Worm (Caenorhabditis elegans): ENCODE measurements around the gene C12D5.3.

C12D5.3 gene

DNA sequence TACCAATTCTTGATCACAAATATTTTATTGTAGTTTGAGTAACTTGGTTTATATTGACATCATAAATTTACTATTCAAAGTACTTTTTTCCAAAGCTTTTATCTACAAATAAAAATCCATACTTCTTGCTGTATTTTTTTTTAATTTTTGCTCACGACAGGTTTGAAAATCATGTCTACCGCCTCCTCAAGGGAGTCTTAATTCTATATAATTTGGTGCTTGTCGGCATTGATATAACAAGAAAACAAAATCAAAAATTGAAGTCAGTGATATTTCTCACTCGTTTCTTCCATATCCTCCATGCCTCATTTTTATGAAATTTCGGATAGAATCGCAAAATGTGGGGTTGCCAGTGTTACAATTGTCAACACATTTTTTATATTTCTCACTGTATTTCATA lies 30.6 kb upstream of the C12D5.3 start, which contains the start of gene str-47:
TSS of gene str-47 (plus strand) at position 301 of the 400 bp plus-strand sequence.
- TF ChIP-seq unc-39 (tag; optimal IDR thresholded peaks at IDR 0.05) (no peak), mbf-1 (tag; optimal IDR thresholded peaks at IDR 0.05) (no peak), dmd-4 (tag; optimal IDR thresholded peaks at IDR 0.05) (no peak), C34F6.9 (tag; optimal IDR thresholded peaks at IDR 0.05) (no peak), nhr-237 (tag; optimal IDR thresholded peaks at IDR 0.05) (no peak), ama-1 (optimal IDR thresholded peaks at IDR 0.05) (no peak), F13H6.1 (tag; optimal IDR thresholded peaks at IDR 0.05) (no peak), nhr-77 (tag; optimal IDR thresholded peaks at IDR 0.05) (no peak), ZK546.5 (tag; optimal IDR thresholded peaks at IDR 0.05) (no peak), skn-1 (tag; optimal IDR thresholded peaks at IDR 0.05) (no peak), ztf-4 (tag; optimal IDR thresholded peaks at IDR 0.05) (no peak), nhr-6 (tag; optimal IDR thresholded peaks at IDR 0.05) (no peak), Y55F3AM.14 (GFP tag; optimal IDR thresholded peaks at IDR 0.05) (no peak), sma-9 (GFP tag; optimal IDR thresholded peaks at IDR 0.05) (no peak), sma-9 (tag; optimal IDR thresholded peaks at IDR 0.05) (no peak), peb-1 (tag; optimal IDR thresholded peaks at IDR 0.05) (no peak), sem-4 (tag; optimal IDR thresholded peaks at IDR 0.05) (no peak), crh-2 (tag; optimal IDR thresholded peaks at IDR 0.05) (no peak), lin-39 (tag; optimal IDR thresholded peaks at IDR 0.05) (no peak), lin-11 (tag; optimal IDR thresholded peaks at IDR 0.05) (no peak), alr-1 (tag; optimal IDR thresholded peaks at IDR 0.05) (no peak)

DNA sequence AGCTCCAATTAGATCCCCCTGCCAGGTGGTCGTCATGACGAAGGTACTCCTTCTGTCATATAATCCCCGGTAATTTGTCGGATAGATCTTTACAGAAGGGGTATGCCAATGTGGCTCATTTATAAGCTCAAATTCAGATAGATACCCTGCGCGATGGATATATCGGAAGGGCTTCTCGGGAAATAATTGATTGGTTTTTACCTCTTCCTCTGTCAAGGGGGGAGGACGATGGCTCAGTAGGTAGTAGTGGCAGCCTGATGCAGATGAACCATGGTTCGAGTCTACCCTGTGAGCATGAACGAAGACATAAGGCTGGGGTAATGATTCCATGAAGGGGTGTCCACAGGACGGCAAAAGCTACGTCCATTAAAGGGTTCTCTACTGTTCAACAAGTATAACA lies 28.9 kb upstream of the C12D5.3 start:
- TF ChIP-seq F13H6.1 (tag; optimal IDR thresholded peaks at IDR 0.05) = no peak

DNA sequence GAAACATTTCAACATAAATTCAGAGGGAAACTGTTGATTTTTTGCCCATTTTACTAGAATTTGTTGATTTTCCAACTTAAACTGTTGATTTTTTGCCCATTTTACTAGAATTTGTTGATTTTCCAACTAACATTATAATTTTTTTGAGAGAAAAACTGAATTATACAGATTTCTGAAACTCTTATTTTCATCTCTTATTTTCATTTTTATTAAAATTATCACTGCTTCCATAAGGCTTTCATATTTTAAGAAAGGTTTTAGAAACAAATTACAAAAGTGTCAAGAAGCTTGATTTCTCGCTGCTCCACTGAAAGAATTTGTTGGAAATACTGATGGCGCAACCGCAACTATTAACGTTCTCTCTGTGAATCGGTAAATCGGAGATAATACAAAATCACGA lies 26.0 kb upstream of the C12D5.3 start:
- TF ChIP-seq nhr-11 (tag; optimal IDR thresholded peaks at IDR 0.05) = no peak

- TF ChIP-seq crh-2 (tag; optimal IDR thresholded peaks at IDR 0.05) (no peak), ceh-82 (tag; optimal IDR thresholded peaks at IDR 0.05) (no peak), aly-2 (tag; optimal IDR thresholded peaks at IDR 0.05) (no peak), gmeb-1 (tag; optimal IDR thresholded peaks at IDR 0.05) (no peak), sma-3 (GFP tag; optimal IDR thresholded peaks at IDR 0.05) (no peak), mbf-1 (tag; optimal IDR thresholded peaks at IDR 0.05) (no peak), egl-27 (tag; optimal IDR thresholded peaks at IDR 0.05) (no peak), fos-1 (tag; optimal IDR thresholded peaks at IDR 0.05) (no peak), elt-1 (tag; optimal IDR thresholded peaks at IDR 0.05) (no peak), nhr-129 (tag; optimal IDR thresholded peaks at IDR 0.05) (no peak), skn-1 (tag; optimal IDR thresholded peaks at IDR 0.05) (no peak), lin-11 (tag; optimal IDR thresholded peaks at IDR 0.05) (no peak), Y55F3AM.14 (GFP tag; optimal IDR thresholded peaks at IDR 0.05) (no peak), lin-13 (GFP tag; optimal IDR thresholded peaks at IDR 0.05) (no peak), unc-55 (GFP tag; optimal IDR thresholded peaks at IDR 0.05) (no peak), nhr-10 (tag; optimal IDR thresholded peaks at IDR 0.05) (no peak)
Measured at ce11 chrV:7651757-7652156, 24.2 kb upstream of the C12D5.3 start, which contains the start of gene srh-234. Gene srh-234 (minus strand): TSS chrV:7651857.

ce11 chrV:7653567-7653966 lies 22.4 kb upstream of the C12D5.3 start, which contains the start of gene srh-200:
Gene srh-200 (minus strand): TSS chrV:7653667.
- no peak for TF ChIP-seq alr-1 (tag; optimal IDR thresholded peaks at IDR 0.05)
- TF ChIP-seq skn-1 (tag; optimal IDR thresholded peaks at IDR 0.05) = no peak
- no peak for TF ChIP-seq nhr-129 (tag; optimal IDR thresholded peaks at IDR 0.05)
- no peak for TF ChIP-seq gmeb-1 (tag; optimal IDR thresholded peaks at IDR 0.05)
- no peak for TF ChIP-seq dmd-4 (tag; optimal IDR thresholded peaks at IDR 0.05)
- TF ChIP-seq nhr-237 (tag; optimal IDR thresholded peaks at IDR 0.05) = no peak

ce11 chrV:7667940-7668339 lies 8.1 kb upstream of the C12D5.3 start, which contains the start of gene C12D5.5:
Gene C12D5.5 (plus strand): TSS chrV:7668240.
- TF ChIP-seq crh-2 (tag; optimal IDR thresholded peaks at IDR 0.05) (no peak), nhr-10 (tag; optimal IDR thresholded peaks at IDR 0.05) (no peak), nhr-77 (tag; optimal IDR thresholded peaks at IDR 0.05) (no peak), mab-5 (tag; optimal IDR thresholded peaks at IDR 0.05) (no peak), lin-39 (tag; optimal IDR thresholded peaks at IDR 0.05) (no peak), mbf-1 (tag; optimal IDR thresholded peaks at IDR 0.05) (no peak), lsy-2 (tag; optimal IDR thresholded peaks at IDR 0.05) (no peak), ama-1 (optimal IDR thresholded peaks at IDR 0.05) (no peak), ztf-1 (GFP tag; conservative IDR thresholded peaks at IDR 0.05) (no peak), alr-1 (tag; optimal IDR thresholded peaks at IDR 0.05) (no peak), zag-1 (tag; optimal IDR thresholded peaks at IDR 0.05) (no peak), ZK546.5 (tag; optimal IDR thresholded peaks at IDR 0.05) (no peak), elt-3 (tag; optimal IDR thresholded peaks at IDR 0.05) (no peak), ztf-4 (tag; optimal IDR thresholded peaks at IDR 0.05) (no peak), elt-1 (tag; optimal IDR thresholded peaks at IDR 0.05) (no peak), aly-2 (tag; optimal IDR thresholded peaks at IDR 0.05) (no peak), snpc-4 (tag; optimal IDR thresholded peaks at IDR 0.05) (no peak), dmd-4 (tag; optimal IDR thresholded peaks at IDR 0.05) (no peak), lin-11 (tag; optimal IDR thresholded peaks at IDR 0.05) (no peak), C34F6.9 (tag; optimal IDR thresholded peaks at IDR 0.05) (no peak)

All from whole organism, L2 larva.